Worm (Caenorhabditis elegans): ENCODE results near the gene Y39G8B.2.

Y39G8B.2 gene

DNA sequence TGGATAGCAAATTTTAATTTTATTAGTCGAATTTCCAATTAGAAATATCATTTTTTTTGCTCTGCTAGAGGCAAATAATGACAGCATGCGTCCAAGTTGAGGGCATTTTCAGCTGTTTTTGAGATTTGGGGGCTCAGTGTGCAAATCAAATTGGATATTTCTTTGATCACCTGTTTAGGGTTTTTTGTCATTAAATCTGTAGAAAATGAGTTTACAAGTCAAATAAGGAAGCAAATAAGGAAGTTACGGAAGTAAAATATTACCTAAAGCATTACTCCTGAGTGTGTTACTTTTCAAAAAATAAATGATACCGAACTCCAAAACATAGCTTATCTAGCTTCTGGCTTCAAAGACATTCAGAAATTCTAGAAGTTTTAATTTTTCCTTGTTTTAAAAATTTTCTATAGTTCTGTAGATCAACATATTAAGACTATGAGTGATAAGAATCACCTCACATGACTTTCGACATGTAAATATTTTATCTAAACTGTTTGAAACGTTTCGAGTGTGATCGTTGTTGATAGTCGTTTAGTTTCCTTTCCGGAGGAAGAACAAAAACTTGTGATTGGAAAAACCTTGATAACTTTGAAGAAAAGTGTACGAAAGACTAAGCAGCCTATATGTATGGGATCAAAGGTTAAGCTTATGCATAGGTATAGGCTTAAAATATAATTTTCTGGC is 4.0 kb upstream of the Y39G8B.2 start, which contains the start of gene sre-48:
Gene sre-48, minus strand, starts transcription at position 51 of the 681 bp plus-strand sequence.
- no peak for TF ChIP-seq madf-5 (GFP tag; IDR thresholded peaks at IDR 0.05)
- TF ChIP-seq pqm-1 (tag; optimal IDR thresholded peaks at IDR 0.05), result peak; percentile 51
- TF ChIP-seq rbr-2 (tag; optimal IDR thresholded peaks at IDR 0.05), result no peak
- peak; percentile 43 for TF ChIP-seq hlh-30 (tag; optimal IDR thresholded peaks at IDR 0.05; ENCODE audit: insufficient read depth)
- no peak for TF ChIP-seq lir-3 (tag; optimal IDR thresholded peaks at IDR 0.05)
- no peak for TF ChIP-seq Y75B8A.6 (GFP tag; IDR thresholded peaks at IDR 0.05)
- no peak for TF ChIP-seq daf-16 (GFP tag; optimal IDR thresholded peaks at IDR 0.05)
- TF ChIP-seq daf-16 (tag; optimal IDR thresholded peaks at IDR 0.05), result peak; percentile 76
- TF ChIP-seq nhr-77 (tag; optimal IDR thresholded peaks at IDR 0.05), result peak; percentile 48
- no peak for TF ChIP-seq daf-19 (GFP tag; conservative IDR thresholded peaks at IDR 0.05)
- TF ChIP-seq aha-1 (tag), result peak; percentile 35
- TF ChIP-seq ceh-28 (tag; optimal IDR thresholded peaks at IDR 0.05), result no peak
- TF ChIP-seq duxl-1 (tag; optimal IDR thresholded peaks at IDR 0.05; ENCODE audit: poor library complexity), result no peak
- TF ChIP-seq ceh-20 (GFP tag; IDR thresholded peaks at IDR 0.05), result no peak
- TF ChIP-seq cey-2 (tag; optimal IDR thresholded peaks at IDR 0.05; ENCODE audit: borderline replicate concordance, insufficient read depth), result no peak
- no peak for TF ChIP-seq nhr-237 (tag; optimal IDR thresholded peaks at IDR 0.05)
- TF ChIP-seq madf-9 (GFP tag; conservative IDR thresholded peaks at IDR 0.05), result no peak
- no peak for TF ChIP-seq ztf-11 (tag; optimal IDR thresholded peaks at IDR 0.05)
- TF ChIP-seq mdl-1 (tag; optimal IDR thresholded peaks at IDR 0.05), result no peak
- TF ChIP-seq dve-1 (tag; optimal IDR thresholded peaks at IDR 0.05; ENCODE audit: insufficient read depth), result peak; percentile 61
- TF ChIP-seq Y5F2A.4 (GFP tag; optimal IDR thresholded peaks at IDR 0.05), result no peak
- TF ChIP-seq aly-2 (tag; optimal IDR thresholded peaks at IDR 0.05), result no peak
- TF ChIP-seq lin-15B (tag; optimal IDR thresholded peaks at IDR 0.05), result no peak
- TF ChIP-seq nhr-28 (tag; optimal IDR thresholded peaks at IDR 0.05), result peak; percentile 40
- no peak for TF ChIP-seq Y48G9A.11 (GFP tag; IDR thresholded peaks at IDR 0.05)
- TF ChIP-seq egl-27 (tag; optimal IDR thresholded peaks at IDR 0.05), result no peak
- no peak for TF ChIP-seq D1046.2 (GFP tag; IDR thresholded peaks at IDR 0.05)
- no peak for TF ChIP-seq php-3 (GFP tag; IDR thresholded peaks at IDR 0.05)
- TF ChIP-seq dmd-6 (GFP tag; IDR thresholded peaks at IDR 0.05), result 0 out of 2 replicates have a peak, but pooled peaks have one; percentile 17
- TF ChIP-seq tag-97 (GFP tag; IDR thresholded peaks at IDR 0.05), result no peak
- no peak for TF ChIP-seq zfp-2 (tag; optimal IDR thresholded peaks at IDR 0.05)
- peak in 1 of 2 experiments; percentile 22 for TF ChIP-seq unc-62 (GFP tag; optimal IDR thresholded peaks at IDR 0.05 in 1 of 2)
- no peak for TF ChIP-seq unc-62 (tag; optimal IDR thresholded peaks at IDR 0.05)

DNA sequence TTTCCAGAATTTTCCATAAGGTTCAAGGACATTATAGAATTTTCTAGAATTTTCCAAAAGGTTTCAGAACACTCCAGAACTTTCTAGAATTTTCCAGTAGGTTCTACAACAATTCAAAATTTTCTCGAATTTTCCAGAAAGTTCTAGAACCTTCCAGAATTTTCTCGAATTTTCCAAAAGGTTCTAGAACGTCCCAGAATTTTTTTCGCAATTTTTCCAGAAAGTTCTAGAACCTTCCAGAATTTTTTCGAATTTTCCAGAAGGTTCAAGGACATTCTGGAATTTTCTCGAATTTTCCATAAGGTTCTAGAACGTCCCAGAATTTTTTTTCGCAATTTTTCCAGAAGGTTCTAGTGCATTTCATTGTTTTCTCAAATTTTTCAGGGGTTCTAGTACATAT is 1.7 kb upstream of the Y39G8B.2 start:
- TF ChIP-seq unc-130 (GFP tag; optimal IDR thresholded peaks at IDR 0.05), result no peak
- no peak for TF ChIP-seq fos-1 (tag; optimal IDR thresholded peaks at IDR 0.05)
- TF ChIP-seq zip-11 (GFP tag; IDR thresholded peaks at IDR 0.05), result no peak
- TF ChIP-seq zip-2 (tag; optimal IDR thresholded peaks at IDR 0.05), result no peak
- no peak for TF ChIP-seq mep-1 (tag; optimal IDR thresholded peaks at IDR 0.05)
- no peak for TF ChIP-seq dmd-6 (GFP tag; IDR thresholded peaks at IDR 0.05)
- no peak for TF ChIP-seq ceh-44 (GFP tag; IDR thresholded peaks at IDR 0.05)
- no peak for TF ChIP-seq Y5F2A.4 (GFP tag; optimal IDR thresholded peaks at IDR 0.05)
- no peak for TF ChIP-seq nhr-25 (tag; optimal IDR thresholded peaks at IDR 0.05; ENCODE audit: borderline replicate concordance, insufficient read depth)
- TF ChIP-seq nhr-42 (GFP tag; IDR thresholded peaks at IDR 0.05), result no peak
- TF ChIP-seq aha-1 (tag), result no peak
- TF ChIP-seq fkh-10 (GFP tag; optimal IDR thresholded peaks at IDR 0.05), result no peak
- TF ChIP-seq madf-9 (GFP tag; conservative IDR thresholded peaks at IDR 0.05), result no peak
- TF ChIP-seq T26A8.4 (GFP tag; IDR thresholded peaks at IDR 0.05), result no peak
